Fruit fly (Drosophila melanogaster): ENCODE results near the gene Pop2.

The Pop2 gene

DNA sequence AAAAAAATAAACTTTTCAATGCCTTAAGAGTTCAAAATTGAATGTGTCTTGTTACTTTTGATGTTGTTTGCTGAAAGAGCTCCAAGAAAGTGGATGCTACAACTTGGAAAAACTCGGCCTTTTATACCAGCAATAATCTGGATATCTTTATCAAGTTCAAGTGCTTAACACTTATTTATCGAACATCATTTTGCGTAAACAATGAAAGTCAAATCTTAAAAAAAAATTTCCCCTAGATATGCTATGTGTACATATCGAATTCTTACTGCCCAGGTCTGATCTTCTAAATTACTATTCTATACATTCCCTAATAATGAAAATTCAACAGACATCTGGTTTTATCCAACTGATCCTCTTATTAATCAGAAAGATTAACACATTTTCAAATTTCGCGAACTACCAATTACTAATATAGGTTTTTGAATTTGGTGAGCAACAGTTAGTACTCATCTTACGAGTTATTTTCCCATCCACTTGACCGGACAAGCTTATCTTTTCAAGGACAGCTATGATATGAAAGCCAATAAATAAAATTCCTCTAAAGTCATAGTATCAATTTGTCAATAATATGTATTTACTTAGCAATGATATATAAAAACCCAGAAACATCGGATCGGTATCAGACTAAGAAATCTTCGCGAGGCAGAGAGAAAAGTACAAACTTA, 44.9 kb downstream of the Pop2 start, which contains the start of the genes CG11570 and CG43294:
TSS of gene CG11570 (minus strand) at position 101 of the 665 bp plus-strand sequence.
TSS of gene CG43294 (plus strand) at position 615 of the 665 bp plus-strand sequence.
- TF ChIP-seq woc (GFP tag; optimal IDR thresholded peaks at IDR 0.05) (no peak), N (GFP tag; optimal IDR thresholded peaks at IDR 0.05) (no peak), CG9705 (GFP tag; optimal IDR thresholded peaks at IDR 0.05) (no peak), Abd-B (GFP tag; optimal IDR thresholded peaks at IDR 0.05) (no peak), Jra (GFP tag; optimal IDR thresholded peaks at IDR 0.05) (no peak), ey (GFP tag; optimal IDR thresholded peaks at IDR 0.05) (no peak), usp (GFP tag; optimal IDR thresholded peaks at IDR 0.05) (no peak), brk (GFP tag; optimal IDR thresholded peaks at IDR 0.05) (no peak), br (GFP tag; optimal IDR thresholded peaks at IDR 0.05) (no peak), sv (GFP tag; optimal IDR thresholded peaks at IDR 0.05) (no peak), tai (GFP tag; optimal IDR thresholded peaks at IDR 0.05) (no peak), dl (GFP tag; optimal IDR thresholded peaks at IDR 0.05; ENCODE audit: insufficient read depth in 1 of 2, partially characterized antibody in 2 of 2) (no peak), dsf (GFP tag; optimal IDR thresholded peaks at IDR 0.05; ENCODE audit: borderline replicate concordance) (no peak), GATAd (GFP tag; optimal IDR thresholded peaks at IDR 0.05) (no peak), Mio (GFP tag; optimal IDR thresholded peaks at IDR 0.05) (no peak), Hr78 (GFP tag; optimal IDR thresholded peaks at IDR 0.05) (no peak)

DNA sequence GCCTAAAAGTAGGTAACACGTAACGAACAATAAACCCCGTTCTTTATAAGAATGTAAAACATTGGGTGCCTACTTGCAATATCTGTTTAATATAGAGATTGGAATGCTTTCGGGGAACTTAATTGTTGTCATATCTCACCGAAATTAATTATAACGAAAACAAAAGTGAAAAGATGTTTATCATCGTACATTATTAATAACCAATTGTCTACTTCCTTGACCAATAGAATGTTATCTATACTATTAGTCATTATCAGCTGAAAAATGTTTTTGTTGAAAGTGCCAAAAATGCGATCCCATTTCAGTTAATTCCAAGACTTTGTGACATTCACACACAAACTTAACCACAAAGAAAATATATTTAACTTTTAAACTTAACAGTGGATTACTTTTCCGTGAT, 48.9 kb downstream of the Pop2 start, which contains the start of gene CG7248:
TSS of gene CG7248 (plus strand) at position 301 of the 400 bp plus-strand sequence.
- TF ChIP-seq Sp1 (GFP tag; optimal IDR thresholded peaks at IDR 0.05) (no peak), woc (GFP tag; optimal IDR thresholded peaks at IDR 0.05) (no peak)

dm6 chr3L:11953217-11953616, 49.5 kb downstream of the Pop2 start, which contains the start of gene obst-G:
Gene obst-G, minus strand, starts transcription at chr3L:11953317.
- TF ChIP-seq jim (GFP tag; optimal IDR thresholded peaks at IDR 0.05): no peak
- TF ChIP-seq dmrt93B (GFP tag; optimal IDR thresholded peaks at IDR 0.05): no peak
- no peak for TF ChIP-seq dsf (GFP tag; optimal IDR thresholded peaks at IDR 0.05; ENCODE audit: borderline replicate concordance)
- TF ChIP-seq N (GFP tag; optimal IDR thresholded peaks at IDR 0.05): no peak
- TF ChIP-seq Hr83 (GFP tag; optimal IDR thresholded peaks at IDR 0.05; ENCODE audit: poor library complexity, severe bottlenecking): no peak
- TF ChIP-seq CG9705 (GFP tag; optimal IDR thresholded peaks at IDR 0.05): no peak
- no peak for TF ChIP-seq sage (GFP tag; optimal IDR thresholded peaks at IDR 0.05)
- no peak for TF ChIP-seq Mio (GFP tag; optimal IDR thresholded peaks at IDR 0.05)
- TF ChIP-seq foxo (GFP tag; optimal IDR thresholded peaks at IDR 0.05): no peak

dm6 chr3L:11949539-11949938, 53.2 kb downstream of the Pop2 start, which contains the start of gene CG17826:
Gene CG17826, plus strand, starts transcription at chr3L:11949839.
- no peak for TF ChIP-seq pan (optimal IDR thresholded peaks at IDR 0.05)
- no peak for TF ChIP-seq dsf (GFP tag; optimal IDR thresholded peaks at IDR 0.05; ENCODE audit: borderline replicate concordance)
- TF ChIP-seq Hr83 (GFP tag; optimal IDR thresholded peaks at IDR 0.05; ENCODE audit: poor library complexity, severe bottlenecking): no peak
- TF ChIP-seq dmrt93B (GFP tag; optimal IDR thresholded peaks at IDR 0.05): no peak
- no peak for TF ChIP-seq Dfd (GFP tag; optimal IDR thresholded peaks at IDR 0.05)
- no peak for TF ChIP-seq Hnf4 (GFP tag; optimal IDR thresholded peaks at IDR 0.05)
- no peak for TF ChIP-seq usp (GFP tag; optimal IDR thresholded peaks at IDR 0.05)
- no peak for TF ChIP-seq Hr78 (GFP tag; optimal IDR thresholded peaks at IDR 0.05)
- no peak for TF ChIP-seq sage (GFP tag; optimal IDR thresholded peaks at IDR 0.05)
- no peak for TF ChIP-seq Dif (GFP tag; optimal IDR thresholded peaks at IDR 0.05; ENCODE audit: partially characterized antibody)
- TF ChIP-seq N (GFP tag; optimal IDR thresholded peaks at IDR 0.05): no peak
- TF ChIP-seq br (GFP tag; optimal IDR thresholded peaks at IDR 0.05): no peak
- TF ChIP-seq psq (GFP tag; optimal IDR thresholded peaks at IDR 0.05): no peak
- no peak for TF ChIP-seq foxo (GFP tag; optimal IDR thresholded peaks at IDR 0.05)

All from whole organism, wandering third instar larva.